Worm (Caenorhabditis elegans) whole organism, early embryonic: ENCODE data around the gene Y69A2AR.12.

Source experiments
- B0310.2 ChIP-seq: sonication (generic microtip); optimal IDR thresholded peaks from 2 replicates; lab custom pipeline; 2016; ENCODE audit warnings: mild to moderate bottlenecking, missing genetic modification characterization, missing compliant biosample characterization
- ama-1 ChIP-seq: fragments of 150-350 bp; optimal IDR thresholded peaks from 2 replicates; lab custom pipeline; 2014
- flt-1 ChIP-seq: fragments of 200-800 bp; sonication (Bioruptor generic); IDR thresholded peaks from 2 replicates; pipeline ENCODE4 v1.3.6; 2022; ENCODE audit warnings: missing genetic modification characterization, missing compliant biosample characterization
- hmg-4 ChIP-seq: fragments of 200-800 bp; sonication (Bioruptor generic); optimal IDR thresholded peaks from 2 replicates; lab custom pipeline; 2018; ENCODE audit warnings: mild to moderate bottlenecking, missing genetic modification characterization, missing compliant biosample characterization
- tbx-11 ChIP-seq: fragments of 200-800 bp; sonication (Bioruptor generic); IDR thresholded peaks from 2 replicates; pipeline ENCODE4 v1.3.6; 2022; ENCODE audit warnings: missing genetic modification characterization, missing compliant biosample characterization

- no peak for TF ChIP-seq ama-1 (lab: Kevin White, UChicago)
- no peak for TF ChIP-seq tbx-11 (GFP tag; lab: Robert Waterston, UW)
- TF ChIP-seq hmg-4 (GFP tag; lab: Kevin White, UChicago), result no peak
- no peak for TF ChIP-seq B0310.2 (tag; lab: Kevin White, UChicago)
- no peak for TF ChIP-seq flt-1 (GFP tag; lab: Robert Waterston, UW)
These were observed 30.7 kb upstream of the Y69A2AR.12 start for ce11 chrIV:2537741-2538140.
